Worm (Caenorhabditis elegans) whole organism, early embryonic: ENCODE results near the gene pcp-1.

Experiments
- B0310.2 ChIP-seq: sonication (generic microtip); optimal IDR thresholded peaks from 2 replicates; lab custom pipeline; 2016; ENCODE audit warnings: mild to moderate bottlenecking, missing genetic modification characterization, missing compliant biosample characterization
- F13C5.2 ChIP-seq: sonication (generic microtip); optimal IDR thresholded peaks from 2 replicates; lab custom pipeline; 2017; ENCODE audit warnings: mild to moderate bottlenecking, missing genetic modification characterization, inconsistent platforms, missing compliant biosample characterization
- aly-1 ChIP-seq: sonication (generic microtip); optimal IDR thresholded peaks from 2 replicates; lab custom pipeline; 2016; ENCODE audit warnings: missing genetic modification characterization, missing compliant biosample characterization
- ama-1 ChIP-seq: fragments of 150-350 bp; optimal IDR thresholded peaks from 2 replicates; lab custom pipeline; 2014
- ceh-13 ChIP-seq: fragments of 200-800 bp; sonication (Bioruptor generic); optimal IDR thresholded peaks from 2 replicates; lab custom pipeline; 2018; ENCODE audit warnings: mild to moderate bottlenecking, missing genetic modification characterization, missing compliant biosample characterization
- ceh-36 ChIP-seq: sonication (generic microtip); optimal IDR thresholded peaks from 2 replicates; lab custom pipeline; 2016; ENCODE audit warnings: missing genetic modification characterization, inconsistent platforms, missing compliant biosample characterization
- ets-7 ChIP-seq: sonication (generic microtip); optimal IDR thresholded peaks from 2 replicates; lab custom pipeline; 2016; ENCODE audit warnings: missing genotype, missing genetic modification characterization, missing compliant biosample characterization
- flt-1 ChIP-seq: fragments of 200-800 bp; sonication (Bioruptor generic); IDR thresholded peaks from 2 replicates; pipeline ENCODE4 v1.3.6; 2022; ENCODE audit warnings: missing genetic modification characterization, missing compliant biosample characterization
- hmbx-1 ChIP-seq: sonication (generic microtip); optimal IDR thresholded peaks from 2 replicates; lab custom pipeline; 2016; ENCODE audit warnings: mild to moderate bottlenecking, missing genetic modification characterization, missing compliant biosample characterization
- hmg-4 ChIP-seq: fragments of 200-800 bp; sonication (Bioruptor generic); optimal IDR thresholded peaks from 2 replicates; lab custom pipeline; 2018; ENCODE audit warnings: mild to moderate bottlenecking, missing genetic modification characterization, missing compliant biosample characterization
- hnd-1 ChIP-seq: sonication (generic microtip); optimal IDR thresholded peaks from 2 replicates; lab custom pipeline; 2016; ENCODE audit warnings: missing genetic modification characterization, missing compliant biosample characterization
- pes-1 ChIP-seq: fragments of 200-800 bp; sonication (Bioruptor generic); IDR thresholded peaks from 2 replicates; pipeline ENCODE4 v1.3.6; 2022; ENCODE audit warnings: missing genetic modification reagents, missing genetic modification characterization, missing compliant biosample characterization
- scrt-1 ChIP-seq: fragments of 200-800 bp; sonication (Bioruptor generic); IDR thresholded peaks from 2 replicates; pipeline ENCODE4 v1.3.6; 2022; ENCODE audit warnings: missing genetic modification characterization, missing compliant biosample characterization
- sea-1 ChIP-seq: fragments of 200-800 bp; sonication (Bioruptor generic); conservative IDR thresholded peaks from 2 replicates; pipeline ENCODE4 v1.3.6; 2022; ENCODE audit warnings: missing genetic modification characterization, missing compliant biosample characterization
- tbx-11 ChIP-seq: fragments of 200-800 bp; sonication (Bioruptor generic); IDR thresholded peaks from 2 replicates; pipeline ENCODE4 v1.3.6; 2022; ENCODE audit warnings: missing genetic modification characterization, missing compliant biosample characterization
- tbx-37 ChIP-seq: fragments of 200-800 bp; sonication (Bioruptor generic); conservative IDR thresholded peaks from 2 replicates; pipeline ENCODE4 v1.3.6; 2022; ENCODE audit warnings: missing genetic modification reagents, missing genetic modification characterization, missing compliant biosample characterization
- tra-4 ChIP-seq: sonication (generic microtip); optimal IDR thresholded peaks from 2 replicates; lab custom pipeline; 2017; ENCODE audit warnings: missing genetic modification characterization, missing compliant biosample characterization

The pcp-1 gene

ce11 chrIII:7758562-7758961 is at the start of gene pcp-1:
Gene pcp-1, plus strand, starts transcription at chrIII:7758903.
- TF ChIP-seq F13C5.2 (tag; lab: Kevin White, UChicago) (no peak), tbx-11 (no peak), sea-1 (no peak), ets-7 (no peak), hmbx-1 (tag; lab: Kevin White, UChicago) (no peak), tra-4 (tag; lab: Kevin White, UChicago) (no peak), tbx-37 (GFP tag; lab: Robert Waterston, UW) (no peak), hnd-1 (tag; lab: Kevin White, UChicago) (no peak), ama-1 (lab: Kevin White, UChicago) (no peak)

- TF ChIP-seq hnd-1 (tag; lab: Kevin White, UChicago) = no peak
- TF ChIP-seq tra-4 (tag; lab: Kevin White, UChicago) = no peak
- no peak for TF ChIP-seq tbx-11
- TF ChIP-seq scrt-1 (GFP tag; lab: Robert Waterston, UW) = no peak
- no peak for TF ChIP-seq ets-7
Measured at ce11 chrIII:7709391-7709790, 49.3 kb upstream of the pcp-1 start, which contains the start of gene lin-13. Gene lin-13, minus strand, starts transcription at chrIII:7709491.

DNA sequence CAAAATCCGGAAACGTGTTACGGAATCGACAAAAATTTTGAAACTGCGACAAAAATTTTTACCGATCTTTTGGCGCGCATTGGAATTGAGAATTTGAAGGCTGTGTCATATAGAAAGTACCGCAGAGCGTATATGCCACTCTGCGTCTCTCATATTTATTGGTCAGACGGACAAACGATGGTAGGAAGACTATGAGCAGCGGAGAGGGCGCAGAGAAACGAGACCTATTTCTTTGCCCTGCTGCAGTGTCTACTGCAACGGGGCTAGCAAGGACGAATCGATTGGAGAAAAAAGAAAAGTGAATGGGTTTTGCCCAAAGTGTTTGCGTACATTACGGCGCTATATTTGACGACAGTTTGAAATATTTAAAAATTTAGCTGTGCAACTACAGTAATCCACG is 48.6 kb upstream of the pcp-1 start:
- TF ChIP-seq scrt-1 (GFP tag; lab: Robert Waterston, UW) (no peak), hmg-4 (GFP tag; lab: Kevin White, UChicago) (peak; percentile 51)

DNA sequence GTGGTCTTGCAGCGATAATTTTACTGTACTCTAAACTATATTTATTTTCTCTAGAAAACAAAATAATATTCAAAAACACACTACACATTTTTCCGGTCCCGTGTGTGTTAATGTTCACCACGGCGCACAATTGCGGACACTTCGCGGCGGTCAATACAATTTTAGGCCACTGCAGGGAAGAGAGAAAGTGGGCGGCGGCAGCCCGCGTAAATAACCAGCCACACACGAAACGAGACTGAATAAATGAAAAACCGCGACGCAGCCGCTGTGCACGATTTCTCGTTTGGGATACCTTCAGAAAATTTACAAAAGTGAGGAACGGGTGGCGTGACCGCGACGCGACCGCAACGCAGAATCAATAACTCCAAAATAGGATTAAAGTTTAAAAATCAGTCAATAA is 47.8 kb upstream of the pcp-1 start:
- TF ChIP-seq scrt-1 (GFP tag; lab: Robert Waterston, UW) = 0 out of 2 replicates have a peak, but pooled peaks have one; percentile 37
- TF ChIP-seq hmg-4 (GFP tag; lab: Kevin White, UChicago) = peak; percentile 73
- peak; percentile 67 for TF ChIP-seq F13C5.2 (tag; lab: Kevin White, UChicago)
- TF ChIP-seq ceh-36 = peak; percentile 39
- TF ChIP-seq flt-1 = no peak

- no peak for TF ChIP-seq hnd-1 (tag; lab: Kevin White, UChicago)
- TF ChIP-seq scrt-1 (GFP tag; lab: Robert Waterston, UW) = no peak
- TF ChIP-seq F13C5.2 (tag; lab: Kevin White, UChicago) = no peak
- TF ChIP-seq tbx-37 (GFP tag; lab: Robert Waterston, UW) = no peak
- no peak for TF ChIP-seq aly-1
- TF ChIP-seq B0310.2 (tag; lab: Kevin White, UChicago) = no peak
- TF ChIP-seq ets-7 = no peak
Measured at ce11 chrIII:7711495-7711894, 47.2 kb upstream of the pcp-1 start.

DNA sequence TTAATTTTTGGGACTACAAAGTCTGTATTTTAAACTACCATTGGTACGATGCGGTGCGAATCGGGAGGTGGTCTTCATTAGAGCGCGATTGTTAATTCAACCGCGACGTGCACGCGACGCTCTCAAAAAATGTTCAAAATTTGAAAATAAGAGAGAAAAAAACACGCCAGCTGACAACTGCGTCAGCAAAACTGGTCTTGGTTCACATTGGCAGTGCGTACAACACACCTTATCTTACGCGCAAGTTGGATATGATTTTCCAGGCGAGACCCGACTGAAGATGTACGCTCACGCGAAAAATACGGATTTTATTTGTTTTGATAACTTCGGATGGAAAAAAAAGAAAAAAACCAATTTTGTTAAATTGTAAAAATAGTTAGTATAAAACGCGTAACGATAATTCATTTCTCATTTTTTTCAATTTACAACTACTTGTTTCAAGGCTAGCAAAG is 46.8 kb upstream of the pcp-1 start, which contains the start of gene C03B8.3:
Gene C03B8.3, plus strand, starts transcription at position 402 of the 452 bp plus-strand sequence.
- TF ChIP-seq hmbx-1 (tag; lab: Kevin White, UChicago) (no peak), ceh-36 (no peak), ama-1 (lab: Kevin White, UChicago) (no peak), B0310.2 (tag; lab: Kevin White, UChicago) (no peak), scrt-1 (GFP tag; lab: Robert Waterston, UW) (no peak), ets-7 (no peak), hmg-4 (GFP tag; lab: Kevin White, UChicago) (no peak), sea-1 (no peak), pes-1 (GFP tag; lab: Robert Waterston, UW) (no peak)

ce11 chrIII:7716550-7716949 is 42.2 kb upstream of the pcp-1 start:
- TF ChIP-seq scrt-1 (GFP tag; lab: Robert Waterston, UW) = no peak
- no peak for TF ChIP-seq ama-1 (lab: Kevin White, UChicago)
- no peak for TF ChIP-seq flt-1
- no peak for TF ChIP-seq pes-1 (GFP tag; lab: Robert Waterston, UW)
- TF ChIP-seq ceh-36 = no peak
- no peak for TF ChIP-seq tra-4 (tag; lab: Kevin White, UChicago)
- TF ChIP-seq sea-1 = no peak
- no peak for TF ChIP-seq ets-7

- TF ChIP-seq ets-7 (no peak), F13C5.2 (tag; lab: Kevin White, UChicago) (no peak), B0310.2 (tag; lab: Kevin White, UChicago) (no peak), tbx-11 (no peak), tra-4 (tag; lab: Kevin White, UChicago) (no peak), hmbx-1 (tag; lab: Kevin White, UChicago) (no peak), hmg-4 (GFP tag; lab: Kevin White, UChicago) (no peak), flt-1 (no peak), ama-1 (lab: Kevin White, UChicago) (no peak), aly-1 (no peak), ceh-36 (no peak), scrt-1 (GFP tag; lab: Robert Waterston, UW) (no peak), ceh-13 (GFP tag; lab: Kevin White, UChicago) (no peak), tbx-37 (GFP tag; lab: Robert Waterston, UW) (no peak), sea-1 (no peak), hnd-1 (tag; lab: Kevin White, UChicago) (no peak), pes-1 (GFP tag; lab: Robert Waterston, UW) (no peak)
Measured at ce11 chrIII:7718318-7718717, 40.4 kb upstream of the pcp-1 start.

DNA sequence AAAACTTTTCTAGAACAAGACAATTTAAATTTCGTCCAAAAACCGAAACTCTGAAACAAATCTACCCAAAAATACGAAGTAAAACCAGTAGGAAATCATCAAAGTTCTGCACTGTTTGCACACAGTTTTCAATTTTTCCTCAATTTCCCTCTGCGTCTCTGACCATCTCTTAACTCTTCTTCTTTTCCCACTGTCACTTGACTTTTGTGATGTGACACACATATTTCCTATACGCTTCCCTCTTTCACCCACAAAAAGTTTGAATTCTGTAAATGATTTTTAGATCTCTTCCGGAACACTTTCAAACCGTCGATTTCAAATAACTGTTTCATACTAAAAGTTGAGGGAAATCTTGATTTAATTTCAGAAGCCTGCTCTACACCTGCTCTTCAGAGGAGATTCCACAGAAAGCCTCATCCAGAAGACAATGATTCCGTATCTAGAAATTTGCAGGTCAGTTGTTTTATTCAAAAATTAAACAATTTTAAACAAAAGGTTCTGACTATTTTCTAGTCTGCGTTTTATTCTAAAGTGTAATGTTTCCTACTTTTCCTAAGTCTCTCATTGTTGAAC is 39.3 kb upstream of the pcp-1 start, which contains the start of gene ncl-1:
Gene ncl-1, plus strand, starts transcription at position 366 of the 573 bp plus-strand sequence.
- no peak for TF ChIP-seq ceh-13 (GFP tag; lab: Kevin White, UChicago)
- no peak for TF ChIP-seq scrt-1 (GFP tag; lab: Robert Waterston, UW)
- TF ChIP-seq flt-1 = no peak
- no peak for TF ChIP-seq F13C5.2 (tag; lab: Kevin White, UChicago)
- TF ChIP-seq aly-1 = no peak
- no peak for TF ChIP-seq ets-7
